Fruit fly (Drosophila melanogaster) whole organism, pupa: ENCODE measurements around the gene aus.

Source experiments
- CG13204 ChIP-seq: fragments of 200-800 bp; sonication (Bioruptor generic); optimal IDR thresholded peaks from 2 replicates; lab custom pipeline; 2018; ENCODE audit warnings: missing biosample characterization, mild to moderate bottlenecking, missing genetic modification characterization, moderate library complexity
- CG15710 ChIP-seq: fragments of 200-800 bp; sonication (Bioruptor generic); optimal IDR thresholded peaks from 2 replicates; lab custom pipeline; 2018; ENCODE audit warnings: missing biosample characterization, mild to moderate bottlenecking, missing genetic modification characterization, moderate library complexity
- CG4496 ChIP-seq: fragments of 200-800 bp; sonication (Bioruptor generic); IDR thresholded peaks from 3 replicates; pipeline ENCODE4 v1.3.6; 2022; ENCODE audit warnings: missing biosample characterization, missing genetic modification characterization
- CG8301 ChIP-seq: fragments of 200-800 bp; sonication (Bioruptor generic); optimal IDR thresholded peaks from 2 replicates; lab custom pipeline; 2018; ENCODE audit warnings: missing biosample characterization, mild to moderate bottlenecking, missing genetic modification characterization
- D1 ChIP-seq: fragments of 200-800 bp; sonication (Bioruptor generic); optimal IDR thresholded peaks from 2 replicates; lab custom pipeline; 2018; ENCODE audit warnings: missing biosample characterization, mild to moderate bottlenecking, missing genetic modification characterization, moderate library complexity
- Pif1B ChIP-seq: fragments of 200-800 bp; sonication (Bioruptor generic); optimal IDR thresholded peaks from 3 replicates; lab custom pipeline; 2016; ENCODE audit warnings: missing biosample characterization, missing genetic modification characterization

DNA sequence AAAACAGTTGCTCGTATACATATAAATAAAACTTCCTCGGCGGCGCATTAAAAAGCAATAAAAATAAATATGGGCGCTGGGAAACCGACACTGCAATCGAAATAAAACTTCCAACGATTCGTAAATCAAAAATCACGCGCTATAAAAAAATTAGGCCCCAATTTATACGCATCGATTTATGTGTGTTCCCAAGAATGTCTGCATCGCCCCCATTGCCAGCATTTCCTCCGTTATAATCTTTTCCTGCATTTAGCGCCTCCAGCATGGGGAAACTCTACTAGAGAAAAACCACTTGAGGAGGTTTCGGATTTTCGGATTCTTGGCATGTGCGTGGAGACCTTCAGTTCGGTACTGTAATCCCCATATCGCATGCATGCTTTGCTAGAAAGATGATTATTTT lies 6.2 kb downstream of the aus start:
- no peak for TF ChIP-seq CG13204 (GFP tag; lab: Kevin White, UChicago)
- TF ChIP-seq CG8301 (tag; lab: Kevin White, UChicago), result no peak
- no peak for TF ChIP-seq CG15710 (tag; lab: Kevin White, UChicago)
- no peak for TF ChIP-seq Pif1B (GFP tag; lab: Kevin White, UChicago)
- no peak for TF ChIP-seq CG4496 (GFP tag; lab: Robert Waterston, UW)
- TF ChIP-seq D1 (tag; lab: Kevin White, UChicago), result no peak
